Worm (Caenorhabditis elegans): ENCODE results near the gene T07D3.9.

ce11 chrII:943773-944172 is 43.1 kb upstream of the T07D3.9 start, which contains the start of gene clec-43:
- no peak for TF ChIP-seq ceh-31 (tag; optimal IDR thresholded peaks at IDR 0.05)
- TF ChIP-seq pha-4 (tag; optimal IDR thresholded peaks at IDR 0.05): no peak
- TF ChIP-seq nhr-11 (tag; optimal IDR thresholded peaks at IDR 0.05): no peak
- TF ChIP-seq pqm-1 (tag; optimal IDR thresholded peaks at IDR 0.05): no peak
- TF ChIP-seq odd-2 (tag; optimal IDR thresholded peaks at IDR 0.05): no peak
- no peak for TF ChIP-seq ceh-24 (tag; optimal IDR thresholded peaks at IDR 0.05)
- TF ChIP-seq dve-1 (tag; optimal IDR thresholded peaks at IDR 0.05): no peak
- no peak for TF ChIP-seq ceh-9 (tag; optimal IDR thresholded peaks at IDR 0.05)

Data from whole organism, late embryonic.